Worm (Caenorhabditis elegans) whole organism, young adult: ENCODE data around the gene C03B1.4.

Source experiments
- B0261.1 ChIP-seq: sonication (generic microtip); optimal IDR thresholded peaks from 2 replicates; lab custom pipeline; 2016; ENCODE audit warnings: mild to moderate bottlenecking, missing genetic modification characterization, moderate library complexity, missing compliant biosample characterization
- B0336.3 ChIP-seq: fragments of 200-800 bp; sonication (Bioruptor generic); IDR thresholded peaks from 2 replicates; pipeline ENCODE4 v1.3.6; 2022; ENCODE audit warnings: missing genetic modification characterization, missing compliant biosample characterization
- F33H1.4 ChIP-seq: fragments of 200-800 bp; sonication (Bioruptor generic); IDR thresholded peaks from 2 replicates; pipeline ENCODE4 v1.3.6; 2022; ENCODE audit warnings: missing genetic modification reagents, missing genetic modification characterization, missing compliant biosample characterization
- F57C9.4 ChIP-seq: sonication (generic microtip); optimal IDR thresholded peaks from 2 replicates; lab custom pipeline; 2017; ENCODE audit warnings: mild to moderate bottlenecking, missing genetic modification characterization, missing compliant biosample characterization
- T07F8.4 ChIP-seq: sonication (generic microtip); optimal IDR thresholded peaks from 2 replicates; lab custom pipeline; 2016; ENCODE audit warnings: mild to moderate bottlenecking, missing genetic modification characterization, moderate library complexity, missing compliant biosample characterization
- T26A5.8 ChIP-seq: sonication (generic microtip); optimal IDR thresholded peaks from 2 replicates; lab custom pipeline; 2016; ENCODE audit warnings: missing genetic modification characterization, missing compliant biosample characterization
- Y56A3A.18 ChIP-seq: fragments of 200-800 bp; sonication (Bioruptor generic); IDR thresholded peaks from 2 replicates; pipeline ENCODE4 v1.3.6; 2022; ENCODE audit warnings: missing genetic modification reagents, missing genetic modification characterization, missing compliant biosample characterization
- Y95B8A.8 ChIP-seq: fragments of 200-800 bp; sonication (Bioruptor generic); IDR thresholded peaks from 2 replicates; pipeline ENCODE4 v1.3.6; 2022; ENCODE audit warnings: missing genetic modification reagents, missing genetic modification characterization, missing compliant biosample characterization
- aptf-2 ChIP-seq: fragments of 200-800 bp; sonication (Bioruptor generic); conservative IDR thresholded peaks from 2 replicates; pipeline ENCODE4 v1.3.6; 2022; ENCODE audit warnings: missing genetic modification reagents, missing genetic modification characterization, missing compliant biosample characterization
- athp-1 ChIP-seq: sonication (generic microtip); optimal IDR thresholded peaks from 2 replicates; lab custom pipeline; 2017; ENCODE audit warnings: mild to moderate bottlenecking, missing genetic modification characterization, missing compliant biosample characterization
- attf-3 ChIP-seq: fragments of 200-800 bp; sonication (Bioruptor generic); conservative IDR thresholded peaks from 2 replicates; pipeline ENCODE4 v1.3.6; 2022; ENCODE audit warnings: missing genetic modification reagents, missing genetic modification characterization, missing compliant biosample characterization
- attf-5 ChIP-seq: fragments of 200-800 bp; sonication (Bioruptor generic); optimal IDR thresholded peaks from 2 replicates; lab custom pipeline; 2018; ENCODE audit warnings: mild to moderate bottlenecking, missing genetic modification characterization, missing compliant biosample characterization
- bed-2 ChIP-seq: fragments of 200-800 bp; sonication (Bioruptor generic); IDR thresholded peaks from 2 replicates; pipeline ENCODE4 v1.3.6; 2022; ENCODE audit warnings: missing genetic modification reagents, missing genetic modification characterization, missing compliant biosample characterization
- ccch-3 ChIP-seq: fragments of 200-800 bp; sonication (Bioruptor generic); optimal IDR thresholded peaks from 2 replicates; lab custom pipeline; 2018; ENCODE audit warnings: mild to moderate bottlenecking, missing genetic modification characterization, missing compliant biosample characterization
- cebp-1 ChIP-seq, 2 experiments: fragments of 200-800 bp in 1 of 2; sonication (Bioruptor generic) in 1 of 2; sonication (generic microtip) in 1 of 2; IDR thresholded peaks in 1 of 2; optimal IDR thresholded peaks in 1 of 2; 2 replicates each; pipeline versions ENCODE4 v1.3.6 to Lab custom; 2017 to 2022; ENCODE audit warnings: missing compliant biosample characterization in 2 of 2, missing genetic modification characterization in 2 of 2, mild to moderate bottlenecking in 1 of 2, missing genetic modification reagents in 1 of 2, moderate library complexity in 1 of 2
- cebp-2 ChIP-seq: fragments of 200-800 bp; sonication (Bioruptor generic); IDR thresholded peaks from 2 replicates; pipeline ENCODE4 v1.3.6; 2022; ENCODE audit warnings: missing genetic modification characterization, missing compliant biosample characterization
- ceh-100 ChIP-seq: fragments of 200-800 bp; sonication (Bioruptor generic); IDR thresholded peaks from 2 replicates; pipeline ENCODE4 v1.3.6; 2022; ENCODE audit warnings: missing genetic modification reagents, missing genetic modification characterization, missing compliant biosample characterization
- ceh-27 ChIP-seq: fragments of 200-800 bp; sonication (Bioruptor generic); optimal IDR thresholded peaks from 2 replicates; lab custom pipeline; 2018; ENCODE audit warnings: mild to moderate bottlenecking, missing genetic modification characterization, moderate library complexity, missing compliant biosample characterization
- ceh-58 ChIP-seq: fragments of 200-800 bp; sonication (Bioruptor generic); IDR thresholded peaks from 2 replicates; pipeline ENCODE4 v1.3.6; 2022; ENCODE audit warnings: missing genetic modification characterization, missing compliant biosample characterization
- ceh-79 ChIP-seq: sonication (generic microtip); optimal IDR thresholded peaks from 2 replicates; lab custom pipeline; 2017; ENCODE audit warnings: mild to moderate bottlenecking, missing genetic modification characterization, missing compliant biosample characterization
- chd-7 ChIP-seq: sonication (generic microtip); optimal IDR thresholded peaks from 2 replicates; lab custom pipeline; 2016; ENCODE audit warnings: mild to moderate bottlenecking, missing genetic modification characterization, moderate library complexity, missing compliant biosample characterization
- die-1 ChIP-seq: sonication (generic microtip); optimal IDR thresholded peaks from 2 replicates; lab custom pipeline; 2016; ENCODE audit warnings: missing genotype, mild to moderate bottlenecking, missing genetic modification characterization, missing compliant biosample characterization
- dox-1 ChIP-seq: fragments of 200-800 bp; sonication (Bioruptor generic); IDR thresholded peaks from 2 replicates; pipeline ENCODE4 v1.3.6; 2022; ENCODE audit warnings: missing genetic modification reagents, missing genetic modification characterization, missing compliant biosample characterization
- ets-4 ChIP-seq: fragments of 200-800 bp; sonication (Bioruptor generic); optimal IDR thresholded peaks from 2 replicates; lab custom pipeline; 2018; ENCODE audit warnings: mild to moderate bottlenecking, missing genetic modification characterization, missing compliant biosample characterization
- fkh-3 ChIP-seq: sonication (generic microtip); optimal IDR thresholded peaks from 2 replicates; lab custom pipeline; 2016; ENCODE audit warnings: mild to moderate bottlenecking, missing genetic modification characterization, missing compliant biosample characterization
- hlh-26 ChIP-seq: fragments of 200-800 bp; sonication (Bioruptor generic); conservative IDR thresholded peaks from 2 replicates; pipeline ENCODE4 v1.3.6; 2022; ENCODE audit warnings: missing genetic modification reagents, missing genetic modification characterization, missing compliant biosample characterization
- hmg-20 ChIP-seq: fragments of 200-800 bp; sonication (Bioruptor generic); IDR thresholded peaks from 2 replicates; pipeline ENCODE4 v1.3.6; 2022; ENCODE audit warnings: missing genetic modification reagents, missing genetic modification characterization, missing compliant biosample characterization
- hsf-1 ChIP-seq: fragments of 200-800 bp; sonication (Bioruptor generic); IDR thresholded peaks from 2 replicates; pipeline ENCODE4 v1.3.6; 2022; ENCODE audit warnings: missing genetic modification reagents, missing genetic modification characterization, missing compliant biosample characterization
- let-607 ChIP-seq, 2 experiments: fragments of 200-800 bp in 1 of 2; sonication (Bioruptor generic) in 1 of 2; sonication (generic microtip) in 1 of 2; optimal IDR thresholded peaks; 2 replicates each; lab custom pipeline; 2016 to 2018; ENCODE audit warnings: mild to moderate bottlenecking in 2 of 2, missing compliant biosample characterization in 2 of 2, missing genetic modification characterization in 2 of 2, moderate library complexity in 2 of 2, missing genotype in 1 of 2
- lin-26 ChIP-seq: fragments of 200-800 bp; sonication (Bioruptor generic); IDR thresholded peaks from 2 replicates; pipeline ENCODE4 v1.3.6; 2022; ENCODE audit warnings: missing genetic modification reagents, missing genetic modification characterization, missing compliant biosample characterization
- lin-40 ChIP-seq: sonication (generic microtip); optimal IDR thresholded peaks from 2 replicates; lab custom pipeline; 2016; ENCODE audit warnings: missing genetic modification characterization, mild to moderate bottlenecking, missing compliant biosample characterization, missing genotype, missing genetic modification reagents
- madf-3 ChIP-seq: fragments of 200-800 bp; sonication (Bioruptor generic); IDR thresholded peaks from 2 replicates; pipeline ENCODE4 v1.3.6; 2022; ENCODE audit warnings: missing genetic modification reagents, missing genetic modification characterization, missing compliant biosample characterization
- madf-6 ChIP-seq: fragments of 200-800 bp; sonication (Bioruptor generic); IDR thresholded peaks from 2 replicates; pipeline ENCODE4 v1.3.6; 2022; ENCODE audit warnings: missing genetic modification reagents, missing genetic modification characterization, missing compliant biosample characterization
- mel-28 ChIP-seq: sonication (generic microtip); optimal IDR thresholded peaks from 2 replicates; lab custom pipeline; 2016; ENCODE audit warnings: borderline replicate concordance, mild to moderate bottlenecking, missing genetic modification characterization, missing compliant biosample characterization
- mes-4 ChIP-seq: sonication (generic microtip); optimal IDR thresholded peaks from 2 replicates; lab custom pipeline; 2016; ENCODE audit warnings: missing genotype, missing genetic modification characterization, missing compliant biosample characterization
- nfyb-1 ChIP-seq: fragments of 200-800 bp; sonication (Bioruptor generic); IDR thresholded peaks from 2 replicates; pipeline ENCODE4 v1.3.6; 2022; ENCODE audit warnings: missing genetic modification reagents, missing genetic modification characterization, missing compliant biosample characterization
- nhr-120 ChIP-seq: fragments of 200-800 bp; sonication (Bioruptor generic); IDR thresholded peaks from 2 replicates; pipeline ENCODE4 v1.3.6; 2022; ENCODE audit warnings: missing genetic modification characterization, missing compliant biosample characterization
- nhr-179 ChIP-seq: sonication (generic microtip); optimal IDR thresholded peaks from 2 replicates; lab custom pipeline; 2016; ENCODE audit warnings: mild to moderate bottlenecking, missing genetic modification characterization, missing compliant biosample characterization
- pbrm-1 ChIP-seq: fragments of 200-800 bp; sonication (Bioruptor generic); IDR thresholded peaks from 2 replicates; pipeline ENCODE4 v1.3.6; 2022; ENCODE audit warnings: missing genetic modification reagents, missing genetic modification characterization, missing compliant biosample characterization
- rcor-1 ChIP-seq: fragments of 200-800 bp; sonication (Bioruptor generic); IDR thresholded peaks from 2 replicates; pipeline ENCODE4 v1.3.6; 2022; ENCODE audit warnings: missing genetic modification reagents, missing genetic modification characterization, missing compliant biosample characterization
- snpc-1.1 ChIP-seq: sonication (generic microtip); optimal IDR thresholded peaks from 2 replicates; lab custom pipeline; 2017; ENCODE audit warnings: missing genetic modification characterization, mild to moderate bottlenecking, missing compliant biosample characterization, antibody characterized with exemption, moderate library complexity, missing genotype, missing genetic modification reagents; ENCODE audit not compliant: insufficient read depth
- snpc-4 ChIP-seq, 5 experiments: fragments of 150-350 bp in 1 of 5; sonication (generic microtip) in 4 of 5; optimal IDR thresholded peaks; 2 replicates each; lab custom pipeline; 2014 to 2018; ENCODE audit warnings: missing genetic modification characterization in 5 of 5, missing biosample characterization in 3 of 5, antibody characterized with exemption in 2 of 5, mild to moderate bottlenecking in 2 of 5, missing compliant biosample characterization in 2 of 5, missing genotype in 2 of 5, moderate library complexity in 2 of 5, missing genetic modification reagents in 1 of 5
- somi-1 ChIP-seq: fragments of 200-800 bp; sonication (Bioruptor generic); optimal IDR thresholded peaks from 2 replicates; lab custom pipeline; 2018; ENCODE audit warnings: mild to moderate bottlenecking, missing genetic modification characterization, missing compliant biosample characterization
- tbx-9 ChIP-seq: sonication (generic microtip); optimal IDR thresholded peaks from 2 replicates; lab custom pipeline; 2016; ENCODE audit warnings: borderline replicate concordance, missing genetic modification characterization, inconsistent platforms, missing compliant biosample characterization
- unc-130 ChIP-seq: sonication (generic microtip); optimal IDR thresholded peaks from 2 replicates; lab custom pipeline; 2016; ENCODE audit warnings: missing genetic modification reagents, missing genetic modification characterization, missing compliant biosample characterization
- zim-3 ChIP-seq: sonication (generic microtip); optimal IDR thresholded peaks from 2 replicates; lab custom pipeline; 2017; ENCODE audit warnings: mild to moderate bottlenecking, missing genetic modification characterization, moderate library complexity, missing compliant biosample characterization
- ztf-26 ChIP-seq: sonication (generic microtip); optimal IDR thresholded peaks from 2 replicates; lab custom pipeline; 2017; ENCODE audit warnings: missing genetic modification characterization, missing compliant biosample characterization
- ztf-28 ChIP-seq: fragments of 200-800 bp; sonication (Bioruptor generic); IDR thresholded peaks from 2 replicates; pipeline ENCODE4 v1.3.6; 2022; ENCODE audit warnings: missing genetic modification reagents, missing genetic modification characterization, missing compliant biosample characterization

Gene C03B1.4

ce11 chrX:6378363-6378762 lies 14.1 kb downstream of the C03B1.4 start (continued):
- TF ChIP-seq Y56A3A.18 (no peak), pbrm-1 (no peak), cebp-1 (GFP tag; IDR thresholded peaks at IDR 0.05; lab: Robert Waterston, UW) (no peak), cebp-1 (tag; optimal IDR thresholded peaks at IDR 0.05; lab: Kevin White, UChicago) (no peak), chd-7 (tag; lab: Kevin White, UChicago) (peak; percentile 23), T26A5.8 (tag; lab: Kevin White, UChicago) (no peak), zim-3 (tag; lab: Kevin White, UChicago) (no peak), mes-4 (no peak), ceh-100 (GFP tag; lab: Robert Waterston, UW) (no peak), ceh-58 (GFP tag; lab: Robert Waterston, UW) (no peak), let-607 (tag; optimal IDR thresholded peaks at IDR 0.05; lab: Kevin White, UChicago) (no peak), unc-130 (GFP tag; lab: Kevin White, UChicago) (no peak), hsf-1 (GFP tag; lab: Robert Waterston, UW) (no peak), ztf-26 (no peak), attf-3 (no peak), mel-28 (no peak), F57C9.4 (tag; lab: Kevin White, UChicago) (no peak), Y95B8A.8 (GFP tag; lab: Robert Waterston, UW) (no peak), lin-40 (tag; lab: Kevin White, UChicago) (no peak), F33H1.4 (GFP tag; lab: Robert Waterston, UW) (no peak), hmg-20 (GFP tag; lab: Robert Waterston, UW) (no peak), nfyb-1 (GFP tag; lab: Robert Waterston, UW) (peak; percentile 47; the same call in 1 of the 2 replicates), attf-5 (GFP tag; lab: Kevin White, UChicago) (peak; percentile 32), nhr-179 (tag; lab: Kevin White, UChicago) (no peak), T07F8.4 (tag; lab: Kevin White, UChicago) (no peak), B0261.1 (tag; lab: Kevin White, UChicago) (peak; percentile 10), die-1 (tag; lab: Kevin White, UChicago) (peak; percentile 28), nhr-120 (GFP tag; lab: Robert Waterston, UW) (no peak), tbx-9 (no peak), cebp-2 (GFP tag; lab: Robert Waterston, UW) (no peak), ztf-28 (GFP tag; lab: Robert Waterston, UW) (no peak), fkh-3 (tag; lab: Kevin White, UChicago) (no peak), ets-4 (GFP tag; lab: Kevin White, UChicago) (peak; percentile 39), madf-3 (GFP tag; lab: Robert Waterston, UW) (0 out of 2 replicates have a peak, but pooled peaks have one; percentile 52), snpc-4 (GFP tag; optimal IDR thresholded peaks at IDR 0.05; lab: Kevin White, UChicago) (no peak), snpc-4 (tag; optimal IDR thresholded peaks at IDR 0.05; lab: Kevin White, UChicago) (peak in 1 of 4 experiments; percentile 42), madf-6 (GFP tag; lab: Robert Waterston, UW) (no peak), rcor-1 (GFP tag; lab: Robert Waterston, UW) (peak; percentile 25; the same call in 1 of the 2 replicates), ccch-3 (no peak), hlh-26 (GFP tag; lab: Robert Waterston, UW) (no peak), snpc-1.1 (no peak), ceh-27 (GFP tag; lab: Kevin White, UChicago) (peak; percentile 75), B0336.3 (GFP tag; lab: Robert Waterston, UW) (peak; percentile 61; the same call in 1 of the 2 replicates), dox-1 (GFP tag; lab: Robert Waterston, UW) (peak; percentile 56), aptf-2 (no peak), ceh-79 (tag; lab: Kevin White, UChicago) (no peak), somi-1 (GFP tag; lab: Kevin White, UChicago) (no peak), bed-2 (GFP tag; lab: Robert Waterston, UW) (no peak), athp-1 (no peak), lin-26 (GFP tag; lab: Robert Waterston, UW) (peak; percentile 64)
